Worm (Caenorhabditis elegans) whole organism, midembryonic: ENCODE results near the gene C05G5.7.

Experiments
- cog-1 ChIP-seq: sonication (generic microtip); optimal IDR thresholded peaks from 2 replicates; lab custom pipeline; 2016; ENCODE audit warnings: missing genetic modification characterization, missing compliant biosample characterization
- flt-1 ChIP-seq: fragments of 200-800 bp; sonication (Bioruptor generic); IDR thresholded peaks from 2 replicates; pipeline ENCODE4 v1.3.6; 2022; ENCODE audit warnings: missing genetic modification characterization, missing compliant biosample characterization
- klf-2 ChIP-seq: fragments of 200-800 bp; sonication (Bioruptor generic); conservative IDR thresholded peaks from 2 replicates; pipeline ENCODE4 v1.3.6; 2022; ENCODE audit warnings: missing genetic modification reagents, missing genetic modification characterization, missing compliant biosample characterization
- med-1 ChIP-seq: sonication (generic microtip); optimal IDR thresholded peaks from 2 replicates; lab custom pipeline; 2017; ENCODE audit warnings: missing genetic modification characterization, mild to moderate bottlenecking, missing compliant biosample characterization, antibody characterized with exemption, missing genetic modification reagents; ENCODE audit not compliant: insufficient read depth
- ztf-23 ChIP-seq: fragments of 200-800 bp; sonication (Bioruptor generic); IDR thresholded peaks from 2 replicates; pipeline ENCODE4 v1.3.6; 2022; ENCODE audit warnings: missing genetic modification reagents, missing genetic modification characterization, missing compliant biosample characterization
- ztf-29 ChIP-seq: fragments of 200-800 bp; sonication (Bioruptor generic); IDR thresholded peaks from 2 replicates; pipeline ENCODE4 v1.3.6; 2022; ENCODE audit warnings: missing genetic modification reagents, missing genetic modification characterization, missing compliant biosample characterization

DNA sequence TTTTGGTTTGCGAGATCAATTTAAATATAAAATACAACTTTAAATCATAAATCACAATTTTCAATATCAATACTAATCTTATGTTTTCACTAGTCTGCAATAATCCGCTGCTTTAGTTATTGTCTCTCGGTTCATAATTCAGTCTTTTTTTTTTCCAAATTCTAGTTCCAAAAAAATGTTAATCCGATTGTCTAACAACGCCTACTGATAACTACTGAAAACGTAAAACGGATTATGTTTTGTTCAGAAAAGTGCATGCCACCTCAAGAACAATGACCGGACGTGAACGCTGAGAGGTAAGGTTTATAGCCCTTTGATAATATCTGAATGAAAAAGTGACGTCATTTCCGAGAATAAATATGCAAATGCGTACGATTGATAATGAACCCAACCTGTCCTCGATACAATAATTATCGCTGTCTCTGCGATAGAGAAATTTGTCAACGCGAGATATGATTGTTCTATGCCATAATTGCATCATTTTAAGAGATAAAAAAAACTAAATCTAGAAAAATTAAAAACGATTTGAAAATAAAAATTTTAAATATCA is 49.7 kb upstream of the C05G5.7 start, which contains the start of gene sprr-2:
- TF ChIP-seq cog-1 (no peak), flt-1 (GFP tag; lab: Robert Waterston, UW) (no peak), med-1 (no peak), klf-2 (GFP tag; lab: Robert Waterston, UW) (no peak), ztf-23 (no peak), ztf-29 (no peak)
